Worm (Caenorhabditis elegans): ENCODE measurements around the gene ndub-11.

- TF ChIP-seq nhr-28 (tag; optimal IDR thresholded peaks at IDR 0.05): no peak
- TF ChIP-seq eor-1 (tag; optimal IDR thresholded peaks at IDR 0.05): no peak
- no peak for TF ChIP-seq pqm-1 (tag; optimal IDR thresholded peaks at IDR 0.05)
- TF ChIP-seq fkh-10 (GFP tag; optimal IDR thresholded peaks at IDR 0.05): no peak
- no peak for TF ChIP-seq skn-1 (tag; optimal IDR thresholded peaks at IDR 0.05)
- no peak for TF ChIP-seq ama-1 (optimal IDR thresholded peaks at IDR 0.05)
- TF ChIP-seq daf-12 (tag; optimal IDR thresholded peaks at IDR 0.05): no peak
- TF ChIP-seq ZK546.5 (tag; optimal IDR thresholded peaks at IDR 0.05): no peak
- TF ChIP-seq nhr-76 (tag; optimal IDR thresholded peaks at IDR 0.05): no peak
Observed at ce11 chrIV:8107502-8107901, 22.5 kb downstream of the ndub-11 start, which contains the start of gene rabs-5.
